Fruit fly (Drosophila melanogaster) whole organism, embryonic: ENCODE measurements around the gene CG17650.
A peak's percentile ranks its signal among the peaks of the same experiment; 100 is the strongest.

Source experiments
- CG10147 ChIP-seq: fragments of 200-800 bp; sonication (Bioruptor generic); optimal IDR thresholded peaks from 2 replicates; lab custom pipeline; 2019; ENCODE audit warnings: missing biosample characterization, mild to moderate bottlenecking, missing genetic modification characterization, moderate library complexity
- CG1024 ChIP-seq: fragments of 200-800 bp; sonication (Bioruptor generic); IDR thresholded peaks from 2 replicates; pipeline ENCODE4 v1.3.6; 2022; ENCODE audit warnings: missing biosample characterization, missing genetic modification characterization
- CG10462 ChIP-seq: fragments of 200-800 bp; sonication (Bioruptor generic); optimal IDR thresholded peaks from 2 replicates; lab custom pipeline; 2016; ENCODE audit warnings: missing biosample characterization, missing genetic modification characterization
- CG10543 ChIP-seq: fragments of 200-800 bp; sonication (Bioruptor generic); optimal IDR thresholded peaks from 3 replicates; lab custom pipeline; 2017; ENCODE audit warnings: missing biosample characterization, mild to moderate bottlenecking, missing genetic modification characterization, moderate library complexity
- CG10565 ChIP-seq: fragments of 200-800 bp; sonication (Bioruptor generic); optimal IDR thresholded peaks from 3 replicates; lab custom pipeline; 2016; ENCODE audit warnings: missing biosample characterization, mild to moderate bottlenecking, missing genetic modification characterization
- CG10959 ChIP-seq: fragments of 200-800 bp; sonication (Bioruptor generic); IDR thresholded peaks from 2 replicates; pipeline ENCODE4 v1.3.6; 2022; ENCODE audit warnings: missing biosample characterization, missing genetic modification characterization
- CG14050 ChIP-seq: fragments of 200-800 bp; sonication (Bioruptor generic); IDR thresholded peaks from 3 replicates; pipeline ENCODE4 v1.3.6; 2022; ENCODE audit warnings: missing biosample characterization, missing genetic modification characterization
- CG14710 ChIP-seq: fragments of 200-800 bp; sonication (Bioruptor generic); optimal IDR thresholded peaks from 3 replicates; lab custom pipeline; 2019; ENCODE audit warnings: missing biosample characterization, mild to moderate bottlenecking, missing genetic modification characterization, moderate library complexity
- CG1602 ChIP-seq: fragments of 200-800 bp; sonication (Bioruptor generic); optimal IDR thresholded peaks from 3 replicates; lab custom pipeline; 2016; ENCODE audit warnings: missing biosample characterization, missing genetic modification characterization
- CG16813 ChIP-seq: fragments of 200-800 bp; sonication (Bioruptor generic); IDR thresholded peaks from 3 replicates; pipeline ENCODE4 v1.3.6; 2022; ENCODE audit warnings: missing biosample characterization, missing genetic modification characterization; ENCODE audit not compliant: partially characterized antibody
- CG16863 ChIP-seq: fragments of 200-800 bp; sonication (Bioruptor generic); optimal IDR thresholded peaks from 3 replicates; lab custom pipeline; 2016; ENCODE audit warnings: missing biosample characterization, missing genetic modification characterization
- CG17385 ChIP-seq: fragments of 200-800 bp; sonication (Bioruptor generic); optimal IDR thresholded peaks from 3 replicates; lab custom pipeline; 2018; ENCODE audit warnings: missing biosample characterization, mild to moderate bottlenecking, missing genetic modification characterization
- CG30020 ChIP-seq: fragments of 200-800 bp; optimal IDR thresholded peaks from 2 replicates; lab custom pipeline; 2019; ENCODE audit warnings: missing biosample characterization, mild to moderate bottlenecking, missing genetic modification characterization, moderate library complexity
- CG5953 ChIP-seq: fragments of 200-800 bp; sonication (Bioruptor generic); IDR thresholded peaks from 2 replicates; pipeline ENCODE4 v1.3.6; 2022; ENCODE audit warnings: missing biosample characterization, missing genetic modification characterization
- CG6175 ChIP-seq: fragments of 200-800 bp; sonication (Bioruptor generic); IDR thresholded peaks from 3 replicates; pipeline ENCODE4 v1.3.6; 2022; ENCODE audit warnings: missing biosample characterization, missing genetic modification characterization
- CG6254 ChIP-seq: fragments of 200-800 bp; sonication (Bioruptor generic); optimal IDR thresholded peaks from 3 replicates; lab custom pipeline; 2017; ENCODE audit warnings: mild to moderate bottlenecking, missing biosample characterization, missing genetic modification reagents, missing genetic modification characterization
- CG6683 ChIP-seq: fragments of 200-800 bp; sonication (Bioruptor generic); optimal IDR thresholded peaks from 2 replicates; lab custom pipeline; 2017; ENCODE audit warnings: missing biosample characterization, mild to moderate bottlenecking, missing genetic modification characterization, missing genetic modification reagents
- CG6854 ChIP-seq: fragments of 200-800 bp; sonication (Bioruptor generic); optimal IDR thresholded peaks from 3 replicates; lab custom pipeline; 2017; ENCODE audit warnings: missing biosample characterization, mild to moderate bottlenecking, missing genetic modification characterization
- CG7556 ChIP-seq: fragments of 200-800 bp; sonication (Bioruptor generic); optimal IDR thresholded peaks from 2 replicates; lab custom pipeline; 2017; ENCODE audit warnings: missing biosample characterization, mild to moderate bottlenecking, missing genetic modification characterization
- Doc3 ChIP-seq: fragments of 200-800 bp; sonication (Bioruptor generic); IDR thresholded peaks from 3 replicates; pipeline ENCODE4 v1.3.6; 2022; ENCODE audit warnings: missing biosample characterization, missing genetic modification characterization; ENCODE audit not compliant: partially characterized antibody
- Eip74EF ChIP-seq, 2 experiments: fragments of 200-800 bp in 1 of 2; fragments of >200 bp in 1 of 2; sonication (Bioruptor generic) in 1 of 2; optimal IDR thresholded peaks; 2 replicates each; lab custom pipeline; 2017 to 2019; ENCODE audit warnings: missing biosample characterization in 2 of 2, missing genetic modification characterization in 2 of 2, mild to moderate bottlenecking in 1 of 2, moderate library complexity in 1 of 2
- Ets65A ChIP-seq: fragments of 200-800 bp; sonication (Bioruptor generic); peaks from one replicate; lab custom pipeline; 2016; ENCODE audit warnings: missing biosample characterization, missing genetic modification characterization
- H15 ChIP-seq: fragments of 200-800 bp; sonication (Bioruptor generic); IDR thresholded peaks from 3 replicates; pipeline ENCODE4 v1.3.6; 2022; ENCODE audit warnings: missing biosample characterization, missing genetic modification characterization
- Hand ChIP-seq: fragments of 200-800 bp; sonication (Bioruptor generic); optimal IDR thresholded peaks from 2 replicates; lab custom pipeline; 2017; ENCODE audit warnings: mild to moderate bottlenecking, missing biosample characterization, missing genetic modification reagents, missing genetic modification characterization
- Hr51 ChIP-seq, 2 experiments: fragments of 200-800 bp; sonication (Bioruptor generic); optimal IDR thresholded peaks; 2 replicates in 1 of 2; 3 replicates in 1 of 2; lab custom pipeline; 2016 to 2018; ENCODE audit warnings: missing biosample characterization in 2 of 2, missing genetic modification characterization in 2 of 2, mild to moderate bottlenecking in 1 of 2, moderate library complexity in 1 of 2
- Kr ChIP-seq: fragments of 200-800 bp; sonication (Bioruptor generic); optimal IDR thresholded peaks from 2 replicates; lab custom pipeline; 2017; ENCODE audit warnings: missing biosample characterization, mild to moderate bottlenecking, missing genetic modification characterization
- NK7.1 ChIP-seq: fragments of 200-800 bp; sonication (Bioruptor generic); optimal IDR thresholded peaks from 3 replicates; lab custom pipeline; 2016; ENCODE audit warnings: missing biosample characterization, missing genetic modification characterization
- Neu2 ChIP-seq: fragments of 200-800 bp; sonication (Bioruptor generic); optimal IDR thresholded peaks from 3 replicates; lab custom pipeline; 2016; ENCODE audit warnings: missing biosample characterization, missing genetic modification characterization, borderline replicate concordance
- Rx ChIP-seq: fragments of 200-800 bp; sonication (Bioruptor generic); IDR thresholded peaks from 2 replicates; pipeline ENCODE4 v1.3.6; 2022; ENCODE audit warnings: missing biosample characterization, missing genetic modification characterization
- YL-1 ChIP-seq: fragments of 200-800 bp; sonication (Bioruptor generic); optimal IDR thresholded peaks from 3 replicates; lab custom pipeline; 2017; ENCODE audit warnings: missing biosample characterization, mild to moderate bottlenecking, missing genetic modification characterization
- amos ChIP-seq: fragments of 200-800 bp; sonication (Bioruptor generic); IDR thresholded peaks from 2 replicates; pipeline ENCODE4 v1.3.6; 2022; ENCODE audit warnings: missing biosample characterization, missing genetic modification characterization; ENCODE audit not compliant: partially characterized antibody
- btn ChIP-seq: fragments of 200-800 bp; sonication (Bioruptor generic); optimal IDR thresholded peaks from 2 replicates; lab custom pipeline; 2016; ENCODE audit warnings: missing biosample characterization, missing genetic modification characterization
- cad ChIP-seq: fragments of >200 bp; optimal IDR thresholded peaks from 2 replicates; lab custom pipeline; 2017; ENCODE audit warnings: missing biosample characterization, missing genetic modification characterization
- dmrt99B ChIP-seq: fragments of 200-800 bp; sonication (Bioruptor generic); optimal IDR thresholded peaks from 2 replicates; lab custom pipeline; 2018; ENCODE audit warnings: missing biosample characterization, mild to moderate bottlenecking, missing genetic modification characterization, moderate library complexity
- en ChIP-seq: fragments of 200-800 bp; sonication (Bioruptor generic); optimal IDR thresholded peaks from 2 replicates; lab custom pipeline; 2016; ENCODE audit warnings: missing biosample characterization, missing genetic modification characterization
- gro ChIP-seq: fragments of 200-800 bp; sonication (Bioruptor generic); optimal IDR thresholded peaks from 2 replicates; lab custom pipeline; 2016; ENCODE audit warnings: missing biosample characterization, missing genetic modification characterization
- jumu ChIP-seq: fragments of 200-800 bp; sonication (Bioruptor generic); optimal IDR thresholded peaks from 3 replicates; lab custom pipeline; 2016; ENCODE audit warnings: missing biosample characterization, missing genetic modification characterization
- kni ChIP-seq: fragments of 200-800 bp; sonication (Bioruptor generic); optimal IDR thresholded peaks from 3 replicates; lab custom pipeline; 2017; ENCODE audit warnings: mild to moderate bottlenecking, missing biosample characterization, missing genetic modification reagents, missing genetic modification characterization
- lola ChIP-seq, 3 experiments: fragments of >200 bp in 2 of 3; fragments of 200-800 bp in 1 of 3; sonication (Bioruptor generic) in 1 of 3; optimal IDR thresholded peaks; 2 replicates each; lab custom pipeline; 2017 to 2019; ENCODE audit warnings: missing biosample characterization in 3 of 3, missing genetic modification characterization in 3 of 3, mild to moderate bottlenecking in 1 of 3, moderate library complexity in 1 of 3
- org-1 ChIP-seq: fragments of 200-800 bp; sonication (Bioruptor generic); optimal IDR thresholded peaks from 2 replicates; lab custom pipeline; 2017; ENCODE audit warnings: missing biosample characterization, missing genetic modification characterization
- peb ChIP-seq: fragments of 200-800 bp; sonication (Bioruptor generic); IDR thresholded peaks from 2 replicates; pipeline ENCODE4 v1.3.6; 2022; ENCODE audit warnings: missing biosample characterization, missing genetic modification characterization
- pzg ChIP-seq: fragments of 200-800 bp; sonication (Bioruptor generic); optimal IDR thresholded peaks from 3 replicates; lab custom pipeline; 2018; ENCODE audit warnings: missing biosample characterization, mild to moderate bottlenecking, missing genetic modification characterization, moderate library complexity
- sim ChIP-seq: fragments of 200-800 bp; sonication (Bioruptor generic); IDR thresholded peaks from 2 replicates; pipeline ENCODE4 v1.3.6; 2022; ENCODE audit warnings: missing biosample characterization, missing genetic modification characterization
- sqz ChIP-seq: fragments of 200-800 bp; sonication (Bioruptor generic); optimal IDR thresholded peaks from 3 replicates; lab custom pipeline; 2018; ENCODE audit warnings: missing biosample characterization, mild to moderate bottlenecking, missing genetic modification characterization
- tap ChIP-seq: fragments of 200-800 bp; optimal IDR thresholded peaks from 3 replicates; lab custom pipeline; 2019; ENCODE audit warnings: missing biosample characterization, mild to moderate bottlenecking, missing genetic modification characterization, moderate library complexity
- trh ChIP-seq: fragments of 200-800 bp; sonication (Bioruptor generic); optimal IDR thresholded peaks from 2 replicates; lab custom pipeline; 2016; ENCODE audit warnings: missing biosample characterization, missing genetic modification characterization
- vfl ChIP-seq: fragments of 200-800 bp; sonication (Bioruptor generic); optimal IDR thresholded peaks from 2 replicates; lab custom pipeline; 2016; ENCODE audit warnings: missing biosample characterization, missing genetic modification characterization
- zen2 ChIP-seq: fragments of 200-800 bp; sonication (Bioruptor generic); IDR thresholded peaks from 3 replicates; pipeline ENCODE4 v1.3.6; 2022; ENCODE audit warnings: missing biosample characterization, missing genetic modification characterization; ENCODE audit not compliant: partially characterized antibody
- zfh2 ChIP-seq: fragments of 200-800 bp; sonication (Bioruptor generic); optimal IDR thresholded peaks from 2 replicates; lab custom pipeline; 2016; ENCODE audit warnings: missing biosample characterization, missing genetic modification characterization

CG17650 gene

dm6 chr2L:1737057-1737581 is 21.8 kb downstream of the CG17650 start (continued):
- TF ChIP-seq lola (GFP tag; optimal IDR thresholded peaks at IDR 0.05; lab: Kevin White, UChicago) (peak in 1 of 3 experiments; percentile 80), en (GFP tag; lab: Kevin White, UChicago) (peak; percentile 64), CG1024 (GFP tag; lab: Robert Waterston, UW) (0 out of 2 replicates have a peak, but pooled peaks have one; percentile 29), YL-1 (no peak), cad (no peak), dmrt99B (peak; percentile 94), CG14710 (tag; lab: Kevin White, UChicago) (peak; percentile 77), btn (GFP tag; lab: Kevin White, UChicago) (peak; percentile 78), CG10565 (GFP tag; lab: Kevin White, UChicago) (peak; percentile 35), pzg (no peak), peb (peak; percentile 82), kni (no peak), Neu2 (peak; percentile 61), amos (GFP tag; lab: Robert Waterston, UW) (peak; percentile 25; the same call in 1 of the 2 replicates), Rx (peak; percentile 70), CG30020 (tag; lab: Kevin White, UChicago) (peak; percentile 12), gro (GFP tag; lab: Kevin White, UChicago) (peak; percentile 68), CG10543 (GFP tag; lab: Kevin White, UChicago) (peak; percentile 27), sim (GFP tag; lab: Robert Waterston, UW) (peak; percentile 60), sqz (no peak), Ets65A (GFP tag; lab: Kevin White, UChicago) (peak; percentile 99), CG6854 (GFP tag; lab: Kevin White, UChicago) (peak; percentile 58), H15 (GFP tag; lab: Robert Waterston, UW) (peak; percentile 76), CG16813 (GFP tag; lab: Robert Waterston, UW) (no peak), CG14050 (GFP tag; lab: Robert Waterston, UW) (peak; percentile 80), Hr51 (GFP tag; optimal IDR thresholded peaks at IDR 0.05; lab: Kevin White, UChicago) (peak; percentile 85 to 92), CG1602 (peak; percentile 91), CG6683 (GFP tag; lab: Kevin White, UChicago) (peak; percentile 73), zen2 (GFP tag; lab: Robert Waterston, UW) (no peak; the same call in 2 of the 3 replicates), CG10147 (peak; percentile 66), Kr (GFP tag; lab: Kevin White, UChicago) (no peak), org-1 (GFP tag; lab: Kevin White, UChicago) (peak; percentile 93), CG17385 (GFP tag; lab: Kevin White, UChicago) (peak; percentile 76), Doc3 (GFP tag; lab: Robert Waterston, UW) (no peak), CG6175 (GFP tag; lab: Robert Waterston, UW) (no peak), jumu (peak; percentile 90), Eip74EF (GFP tag; optimal IDR thresholded peaks at IDR 0.05; lab: Kevin White, UChicago) (peak in 1 of 2 experiments; percentile 84), trh (GFP tag; lab: Kevin White, UChicago) (peak; percentile 64), CG6254 (GFP tag; lab: Kevin White, UChicago) (peak; percentile 77), NK7.1 (GFP tag; lab: Kevin White, UChicago) (peak; percentile 72), CG10462 (GFP tag; lab: Kevin White, UChicago) (peak; percentile 85), tap (tag; lab: Kevin White, UChicago) (peak; percentile 39), vfl (GFP tag; lab: Kevin White, UChicago) (peak; percentile 53), zfh2 (GFP tag; lab: Kevin White, UChicago) (peak; percentile 88), CG10959 (GFP tag; lab: Robert Waterston, UW) (peak; percentile 55), CG16863 (GFP tag; lab: Kevin White, UChicago) (peak; percentile 92), Hand (GFP tag; lab: Kevin White, UChicago) (peak; percentile 14), CG5953 (GFP tag; lab: Robert Waterston, UW) (peak; percentile 71; the same call in 1 of the 2 replicates), CG7556 (peak; percentile 89)
